Comparison of ENCODE assay signal across 5 worm cellular contexts in genomic region chrX:9668554-9668953, ce11.
TF ChIP-seq lines count a peak whose summit lies in the region.

Gene T14B1.1 (minus strand): TSS chrX:9668723.

TF ChIP-seq in whole organism, L1 larva, 84 proteins besides CTCF, POLR2A, EP300 and RAD21 (continues in another document):
- TF ChIP-seq nhr-71 (tag; optimal IDR thresholded peaks at IDR 0.05; lab: Kevin White, UChicago): peak; percentile 42
- TF ChIP-seq lir-3 (tag; optimal IDR thresholded peaks at IDR 0.05; lab: Kevin White, UChicago; ENCODE audit: poor library complexity): no peak
- peak; percentile 11 for TF ChIP-seq nhr-85 (tag; lab: Kevin White, UChicago)
- no peak for TF ChIP-seq unc-98 (GFP tag; IDR thresholded peaks at IDR 0.05; lab: Robert Waterston, UW)
- TF ChIP-seq nhr-47 (tag; optimal IDR thresholded peaks at IDR 0.05; lab: Kevin White, UChicago): peak; percentile 8
- peak; percentile 86 for TF ChIP-seq lin-14 (GFP tag; optimal IDR thresholded peaks at IDR 0.05; lab: Kevin White, UChicago)
- TF ChIP-seq ceh-82 (tag; optimal IDR thresholded peaks at IDR 0.05; lab: Kevin White, UChicago): peak in 1 of 3 experiments; percentile 39
- peak; percentile 29 for TF ChIP-seq fkh-10 (GFP tag; optimal IDR thresholded peaks at IDR 0.05; lab: Kevin White, UChicago)
- no peak for TF ChIP-seq nhr-12 (tag; optimal IDR thresholded peaks at IDR 0.05; lab: Kevin White, UChicago)
- TF ChIP-seq snu-23 (GFP tag; optimal IDR thresholded peaks at IDR 0.05; lab: Kevin White, UChicago): peak; percentile 26
- peak; percentile 27 for TF ChIP-seq rnt-1 (tag; optimal IDR thresholded peaks at IDR 0.05; lab: Kevin White, UChicago)
- TF ChIP-seq lsy-2 (tag; optimal IDR thresholded peaks at IDR 0.05; lab: Kevin White, UChicago): peak in 1 of 2 experiments; percentile 30
- peak; percentile 16; the same call in 1 of the 2 replicates for TF ChIP-seq nhr-19 (GFP tag; conservative IDR thresholded peaks at IDR 0.05; lab: Robert Waterston, UW)
- peak in 1 of 2 experiments; percentile 23 for TF ChIP-seq lin-35 (GFP tag; optimal IDR thresholded peaks at IDR 0.05; lab: Kevin White, UChicago)
- no peak for TF ChIP-seq nhr-76 (tag; optimal IDR thresholded peaks at IDR 0.05; lab: Kevin White, UChicago)
- TF ChIP-seq efl-1 (optimal IDR thresholded peaks at IDR 0.05; lab: Kevin White, UChicago): no peak
- peak in 1 of 2 experiments; percentile 10 for TF ChIP-seq efl-1 (GFP tag; optimal IDR thresholded peaks at IDR 0.05 in 1 of 2; lab: Kevin White, UChicago)
- peak; percentile 7 for TF ChIP-seq dsc-1 (tag; optimal IDR thresholded peaks at IDR 0.05; lab: Kevin White, UChicago)

TF ChIP-seq in whole organism, L3 larva, 47 proteins besides CTCF, POLR2A, EP300 and RAD21:
- TF ChIP-seq nhr-12 (tag; optimal IDR thresholded peaks at IDR 0.05; lab: Kevin White, UChicago) (no peak), fkh-10 (GFP tag; optimal IDR thresholded peaks at IDR 0.05; lab: Kevin White, UChicago) (peak; percentile 61), lin-39 (tag; optimal IDR thresholded peaks at IDR 0.05; lab: Kevin White, UChicago) (peak; percentile 82), nfya-1 (tag; optimal IDR thresholded peaks at IDR 0.05; lab: Kevin White, UChicago; ENCODE audit: insufficient read depth) (peak; percentile 61)

TF ChIP-seq in whole organism, early embryonic, 17 proteins besides CTCF, POLR2A, EP300 and RAD21:
- TF ChIP-seq flt-1 (GFP tag; IDR thresholded peaks at IDR 0.05; lab: Robert Waterston, UW): no peak
- no peak for TF ChIP-seq hmbx-1 (tag; optimal IDR thresholded peaks at IDR 0.05; lab: Kevin White, UChicago)
- TF ChIP-seq ceh-13 (GFP tag; optimal IDR thresholded peaks at IDR 0.05; lab: Kevin White, UChicago): no peak
- TF ChIP-seq F13C5.2 (tag; optimal IDR thresholded peaks at IDR 0.05; lab: Kevin White, UChicago): peak; percentile 1

TF ChIP-seq in whole organism, midembryonic, 9 proteins besides CTCF, POLR2A, EP300 and RAD21:
- TF ChIP-seq flt-1 (GFP tag; IDR thresholded peaks at IDR 0.05; lab: Robert Waterston, UW) (0 out of 2 replicates have a peak, but pooled peaks have one; percentile 8), tab-1 (GFP tag; IDR thresholded peaks at IDR 0.05; lab: Robert Waterston, UW) (0 out of 2 replicates have a peak, but pooled peaks have one; percentile 11), ztf-23 (GFP tag; IDR thresholded peaks at IDR 0.05; lab: Robert Waterston, UW) (no peak)

TF ChIP-seq in whole organism, young adult, 124 proteins besides CTCF, POLR2A, EP300 and RAD21:
- TF ChIP-seq C17E4.6 (GFP tag; IDR thresholded peaks at IDR 0.05; lab: Robert Waterston, UW) (0 out of 2 replicates have a peak, but pooled peaks have one; percentile 21), K11D2.4 (GFP tag; IDR thresholded peaks at IDR 0.05; lab: Robert Waterston, UW) (peak; percentile 28; the same call in 1 of the 2 replicates), ceh-27 (GFP tag; optimal IDR thresholded peaks at IDR 0.05; lab: Kevin White, UChicago) (peak; percentile 49), snpc-1.1 (tag; optimal IDR thresholded peaks at IDR 0.05; lab: Kevin White, UChicago; ENCODE audit: insufficient read depth) (no peak), fkh-3 (tag; optimal IDR thresholded peaks at IDR 0.05; lab: Kevin White, UChicago) (no peak), unc-130 (GFP tag; optimal IDR thresholded peaks at IDR 0.05; lab: Kevin White, UChicago) (no peak), K12H6.12 (tag; optimal IDR thresholded peaks at IDR 0.05; lab: Kevin White, UChicago) (peak; percentile 63), attf-3 (GFP tag; conservative IDR thresholded peaks at IDR 0.05; lab: Robert Waterston, UW) (no peak)
TF ChIP-seq in whole organism, young adult: peak in this region for 4.
